Worm (Caenorhabditis elegans): ENCODE results near the gene C46C11.4.

- TF ChIP-seq snpc-4 (tag; optimal IDR thresholded peaks at IDR 0.05) = no peak
- no peak for TF ChIP-seq mdl-1 (tag; optimal IDR thresholded peaks at IDR 0.05)
- no peak for TF ChIP-seq ZK546.5 (tag; optimal IDR thresholded peaks at IDR 0.05)
- TF ChIP-seq nhr-11 (tag; optimal IDR thresholded peaks at IDR 0.05) = no peak
- no peak for TF ChIP-seq lsy-2 (tag; optimal IDR thresholded peaks at IDR 0.05)
- TF ChIP-seq ama-1 (optimal IDR thresholded peaks at IDR 0.05) = no peak
- TF ChIP-seq nhr-237 (tag; optimal IDR thresholded peaks at IDR 0.05) = no peak
- TF ChIP-seq unc-39 (tag; optimal IDR thresholded peaks at IDR 0.05) = no peak
- TF ChIP-seq elt-3 (tag; optimal IDR thresholded peaks at IDR 0.05) = no peak
- no peak for TF ChIP-seq zag-1 (tag; optimal IDR thresholded peaks at IDR 0.05)
- TF ChIP-seq R02D3.7 (tag; optimal IDR thresholded peaks at IDR 0.05) = no peak
Observed at ce11 chrX:4671837-4672236, 24.8 kb upstream of the C46C11.4 start.

Data from whole organism, L2 larva.